Worm (Caenorhabditis elegans) whole organism, mixed stage, embryonic: ENCODE data around the gene fbxa-154.

ENCODE experiments used
- ces-1 ChIP-seq: fragments of 150-350 bp; optimal IDR thresholded peaks from 2 replicates; lab custom pipeline; 2014; ENCODE audit warnings: missing biosample characterization, missing genetic modification reagents, missing genetic modification characterization
- lin-32 ChIP-seq: fragments of 200-800 bp; sonication (Bioruptor generic); optimal IDR thresholded peaks from 2 replicates; lab custom pipeline; 2018; ENCODE audit warnings: mild to moderate bottlenecking, missing genetic modification characterization, missing compliant biosample characterization
- nhr-12 ChIP-seq: fragments of 150-350 bp; optimal IDR thresholded peaks from 2 replicates; lab custom pipeline; 2014; ENCODE audit warnings: missing biosample characterization, missing genetic modification characterization
- nhr-237 ChIP-seq: fragments of 150-350 bp; optimal IDR thresholded peaks from 2 replicates; lab custom pipeline; 2014; ENCODE audit warnings: missing biosample characterization, missing genetic modification characterization
- nhr-28 ChIP-seq: fragments of 150-350 bp; optimal IDR thresholded peaks from 2 replicates; lab custom pipeline; 2014; ENCODE audit warnings: missing biosample characterization, missing genetic modification characterization
- pha-4 ChIP-seq: fragments of 150-350 bp; optimal IDR thresholded peaks from 2 replicates; lab custom pipeline; 2018; ENCODE audit warnings: missing biosample characterization, missing genetic modification reagents, missing genetic modification characterization
- snpc-4 ChIP-seq: fragments of 150-350 bp; optimal IDR thresholded peaks from 2 replicates; lab custom pipeline; 2014; ENCODE audit warnings: missing biosample characterization, missing genetic modification characterization
- unc-62 ChIP-seq: fragments of 150-350 bp; optimal IDR thresholded peaks from 2 replicates; lab custom pipeline; 2014; ENCODE audit warnings: missing biosample characterization, missing genetic modification reagents, missing genetic modification characterization
- ztf-11 ChIP-seq: fragments of 150-350 bp; optimal IDR thresholded peaks from 2 replicates; lab custom pipeline; 2014; ENCODE audit warnings: missing biosample characterization, missing genetic modification characterization

- TF ChIP-seq lin-32 (GFP tag; lab: Kevin White, UChicago) (no peak), ces-1 (GFP tag; lab: Kevin White, UChicago) (no peak), ztf-11 (tag; lab: Kevin White, UChicago) (no peak), nhr-12 (tag; lab: Kevin White, UChicago) (no peak), unc-62 (GFP tag; lab: Kevin White, UChicago) (no peak), snpc-4 (tag; lab: Kevin White, UChicago) (no peak), nhr-237 (tag; lab: Kevin White, UChicago) (no peak), nhr-28 (tag; lab: Kevin White, UChicago) (no peak), pha-4 (tag; lab: Kevin White, UChicago) (no peak)
These were observed 41.0 kb downstream of the fbxa-154 start for ce11 chrV:15563985-15564384.
